Fruit fly (Drosophila melanogaster): ENCODE data around the gene mRpL11.

The mRpL11 gene

dm6 chr3R:14472580-14473353, 38.9 kb upstream of the mRpL11 start (continued):
- no peak for TF ChIP-seq Dbx (GFP tag; IDR thresholded peaks at IDR 0.05)
- TF ChIP-seq Xrp1 (GFP tag; IDR thresholded peaks at IDR 0.05) = peak; percentile 22; the same call in 1 of the 2 replicates
- TF ChIP-seq exex (tag; optimal IDR thresholded peaks at IDR 0.05) = peak; percentile 82
- TF ChIP-seq CG12659 (GFP tag; optimal IDR thresholded peaks at IDR 0.05) = peak; percentile 26
- peak; percentile 28 for TF ChIP-seq BtbVII (GFP tag; optimal IDR thresholded peaks at IDR 0.05)
- TF ChIP-seq CG5180 (GFP tag; optimal IDR thresholded peaks at IDR 0.05) = peak; percentile 3
- peak; percentile 83 for TF ChIP-seq Med (GFP tag)
- TF ChIP-seq mirr (GFP tag; optimal IDR thresholded peaks at IDR 0.05) = peak; percentile 27
- peak; percentile 25 for TF ChIP-seq CG18599 (GFP tag; optimal IDR thresholded peaks at IDR 0.05)
- no peak for TF ChIP-seq CG1647 (GFP tag; optimal IDR thresholded peaks at IDR 0.05)
- peak; percentile 25 for TF ChIP-seq CG6765 (GFP tag; optimal IDR thresholded peaks at IDR 0.05)
- peak; percentile 68; the same call in 1 of the 2 replicates for TF ChIP-seq Awh (GFP tag; IDR thresholded peaks at IDR 0.05)
- peak; percentile 52 for TF ChIP-seq nau (GFP tag; optimal IDR thresholded peaks at IDR 0.05)
- peak; percentile 24 for TF ChIP-seq CG3407 (GFP tag; optimal IDR thresholded peaks at IDR 0.05)
- TF ChIP-seq CG6254 (GFP tag; optimal IDR thresholded peaks at IDR 0.05) = no peak
- TF ChIP-seq cg (GFP tag; optimal IDR thresholded peaks at IDR 0.05) = peak; percentile 0
- TF ChIP-seq CG11723 (GFP tag; optimal IDR thresholded peaks at IDR 0.05) = no peak
- peak; percentile 54 for TF ChIP-seq CG3281 (GFP tag; optimal IDR thresholded peaks at IDR 0.05)
- peak; percentile 74 for TF ChIP-seq sens (GFP tag)
- no peak for TF ChIP-seq NFAT (GFP tag; IDR thresholded peaks at IDR 0.05)
- peak; percentile 71 for TF ChIP-seq abd-A (tag; optimal IDR thresholded peaks at IDR 0.05)
- TF ChIP-seq Meics (GFP tag; optimal IDR thresholded peaks at IDR 0.05) = peak; percentile 41
- TF ChIP-seq twi (tag; optimal IDR thresholded peaks at IDR 0.05) = peak; percentile 28
- TF ChIP-seq vvl (GFP tag; IDR thresholded peaks at IDR 0.05) = 0 out of 2 replicates have a peak, but pooled peaks have one; percentile 7
- TF ChIP-seq crc (GFP tag; optimal IDR thresholded peaks at IDR 0.05) = no peak
- peak; percentile 39 for TF ChIP-seq Fer1 (GFP tag; optimal IDR thresholded peaks at IDR 0.05)
- TF ChIP-seq CG11085 (GFP tag; IDR thresholded peaks at IDR 0.05) = no peak
- TF ChIP-seq unc-4 (GFP tag; IDR thresholded peaks at IDR 0.05; ENCODE audit: partially characterized antibody) = no peak
- no peak for TF ChIP-seq Poxn (GFP tag; IDR thresholded peaks at IDR 0.05)
- TF ChIP-seq HHEX (GFP tag; optimal IDR thresholded peaks at IDR 0.05) = peak; percentile 12
- TF ChIP-seq schlank (tag; optimal IDR thresholded peaks at IDR 0.05) = peak; percentile 23
- TF ChIP-seq run (tag; optimal IDR thresholded peaks at IDR 0.05) = peak; percentile 5
- no peak for TF ChIP-seq Hand (GFP tag; optimal IDR thresholded peaks at IDR 0.05)
- no peak for TF ChIP-seq CG13424 (tag; optimal IDR thresholded peaks at IDR 0.05)
- TF ChIP-seq CG7963 (GFP tag; IDR thresholded peaks at IDR 0.05; ENCODE audit: partially characterized antibody) = 0 out of 3 replicates have a peak, but pooled peaks have one; percentile 5
- TF ChIP-seq en (GFP tag; optimal IDR thresholded peaks at IDR 0.05) = no peak
- TF ChIP-seq Deaf1 (tag; optimal IDR thresholded peaks at IDR 0.05) = no peak
- no peak for TF ChIP-seq hkb (optimal IDR thresholded peaks at IDR 0.05)
- 0 out of 2 replicates have a peak, but pooled peaks have one; percentile 3 for TF ChIP-seq hkb (GFP tag; IDR thresholded peaks at IDR 0.05)
- TF ChIP-seq CG8944 (GFP tag; optimal IDR thresholded peaks at IDR 0.05) = no peak
- TF ChIP-seq chm (GFP tag; IDR thresholded peaks at IDR 0.05) = 0 out of 2 replicates have a peak, but pooled peaks have one; percentile 11
- peak; percentile 63 for TF ChIP-seq cwo (GFP tag; optimal IDR thresholded peaks at IDR 0.05)
- peak; percentile 43 for TF ChIP-seq CG6813 (GFP tag; optimal IDR thresholded peaks at IDR 0.05)
- peak; percentile 10 for TF ChIP-seq CG9727 (GFP tag; optimal IDR thresholded peaks at IDR 0.05)
- no peak for TF ChIP-seq Gug (GFP tag; IDR thresholded peaks at IDR 0.05)
- peak; percentile 52 for TF ChIP-seq Vsx1 (GFP tag; optimal IDR thresholded peaks at IDR 0.05)
- peak; percentile 13 for TF ChIP-seq fd3F (GFP tag; optimal IDR thresholded peaks at IDR 0.05)
- no peak for TF ChIP-seq toy (GFP tag; IDR thresholded peaks at IDR 0.05)

Measured in whole organism, embryonic.